Worm (Caenorhabditis elegans) whole organism, midembryonic: ENCODE results near the gene C52G5.2.

Experiments
- cog-1 ChIP-seq: sonication (generic microtip); optimal IDR thresholded peaks from 2 replicates; lab custom pipeline; 2016; ENCODE audit warnings: missing genetic modification characterization, missing compliant biosample characterization
- flt-1 ChIP-seq: fragments of 200-800 bp; sonication (Bioruptor generic); IDR thresholded peaks from 2 replicates; pipeline ENCODE4 v1.3.6; 2022; ENCODE audit warnings: missing genetic modification characterization, missing compliant biosample characterization
- klf-2 ChIP-seq: fragments of 200-800 bp; sonication (Bioruptor generic); conservative IDR thresholded peaks from 2 replicates; pipeline ENCODE4 v1.3.6; 2022; ENCODE audit warnings: missing genetic modification reagents, missing genetic modification characterization, missing compliant biosample characterization
- med-1 ChIP-seq: sonication (generic microtip); optimal IDR thresholded peaks from 2 replicates; lab custom pipeline; 2017; ENCODE audit warnings: missing genetic modification characterization, mild to moderate bottlenecking, missing compliant biosample characterization, antibody characterized with exemption, missing genetic modification reagents; ENCODE audit not compliant: insufficient read depth
- tab-1 ChIP-seq: fragments of 200-800 bp; sonication (Bioruptor generic); IDR thresholded peaks from 2 replicates; pipeline ENCODE4 v1.3.6; 2022; ENCODE audit warnings: missing genetic modification characterization, missing compliant biosample characterization
- ztf-23 ChIP-seq: fragments of 200-800 bp; sonication (Bioruptor generic); IDR thresholded peaks from 2 replicates; pipeline ENCODE4 v1.3.6; 2022; ENCODE audit warnings: missing genetic modification reagents, missing genetic modification characterization, missing compliant biosample characterization
- ztf-29 ChIP-seq: fragments of 200-800 bp; sonication (Bioruptor generic); IDR thresholded peaks from 2 replicates; pipeline ENCODE4 v1.3.6; 2022; ENCODE audit warnings: missing genetic modification reagents, missing genetic modification characterization, missing compliant biosample characterization

ce11 chrX:12877930-12878329 lies 34.8 kb downstream of the C52G5.2 start:
- TF ChIP-seq klf-2 (GFP tag; lab: Robert Waterston, UW), result no peak
- no peak for TF ChIP-seq tab-1 (GFP tag; lab: Robert Waterston, UW)
- TF ChIP-seq ztf-29, result no peak
- TF ChIP-seq flt-1 (GFP tag; lab: Robert Waterston, UW), result no peak
- TF ChIP-seq ztf-23, result no peak
- no peak for TF ChIP-seq cog-1
- TF ChIP-seq med-1 (GFP tag; lab: Kevin White, UChicago), result no peak
